Fruit fly (Drosophila melanogaster): Measurements from ENCODE around the gene hyx.
A peak's percentile ranks its signal among the peaks of the same experiment; 100 is the strongest.

The hyx gene

DNA sequence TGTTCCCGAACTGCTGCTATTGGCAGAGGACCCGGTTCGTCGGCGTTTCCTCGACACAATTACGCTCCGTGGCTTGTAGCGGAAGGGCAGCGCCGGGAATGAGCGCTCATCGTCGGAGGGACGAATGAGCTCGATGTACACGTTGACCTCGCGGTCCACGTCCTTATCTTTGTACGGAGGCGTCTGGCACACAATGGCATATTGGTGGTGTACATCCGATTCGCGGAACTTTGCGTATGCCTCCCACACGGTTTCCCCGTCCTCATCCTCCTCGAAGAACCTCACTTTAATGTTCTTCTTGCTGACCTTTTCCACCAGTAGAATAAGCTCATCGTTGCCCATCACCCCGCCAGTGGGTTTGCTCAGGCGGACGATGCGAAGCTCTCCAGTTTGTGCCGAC, 7.2 kb downstream of the hyx start:
- peak; percentile 14 for TF ChIP-seq CG8478 (optimal IDR thresholded peaks at IDR 0.05)
- 0 out of 3 replicates have a peak, but pooled peaks have one; percentile 20 for TF ChIP-seq Dbx (GFP tag; IDR thresholded peaks at IDR 0.05)
- no peak for TF ChIP-seq Dll (GFP tag; IDR thresholded peaks at IDR 0.05; ENCODE audit: partially characterized antibody)
- TF ChIP-seq Antp (GFP tag; optimal IDR thresholded peaks at IDR 0.05), result no peak
- TF ChIP-seq CG31365 (tag; optimal IDR thresholded peaks at IDR 0.05), result no peak
- TF ChIP-seq Gsc (GFP tag; IDR thresholded peaks at IDR 0.05), result no peak
- no peak for TF ChIP-seq HHEX (GFP tag; optimal IDR thresholded peaks at IDR 0.05)
- no peak for TF ChIP-seq Deaf1 (tag; optimal IDR thresholded peaks at IDR 0.05)
- no peak for TF ChIP-seq Dip3 (GFP tag; optimal IDR thresholded peaks at IDR 0.05)
- TF ChIP-seq CG18011 (GFP tag; optimal IDR thresholded peaks at IDR 0.05), result no peak
- no peak for TF ChIP-seq dm (GFP tag; optimal IDR thresholded peaks at IDR 0.05)
- TF ChIP-seq Atf6 (GFP tag; IDR thresholded peaks at IDR 0.05), result no peak
- TF ChIP-seq CG11456 (GFP tag; IDR thresholded peaks at IDR 0.05), result no peak
- no peak for TF ChIP-seq CG4707 (GFP tag; optimal IDR thresholded peaks at IDR 0.05)
- TF ChIP-seq CG1647 (GFP tag; optimal IDR thresholded peaks at IDR 0.05), result no peak
- no peak for TF ChIP-seq CG6765 (GFP tag; optimal IDR thresholded peaks at IDR 0.05)

dm6 chr3R:9046954-9047353, 8.4 kb downstream of the hyx start:
- TF ChIP-seq CG6791 (GFP tag; IDR thresholded peaks at IDR 0.05; ENCODE audit: partially characterized antibody) (no peak), Oaz (GFP tag; IDR thresholded peaks at IDR 0.05) (no peak), Camta (GFP tag; optimal IDR thresholded peaks at IDR 0.05) (no peak), CkIIα-i1 (GFP tag; IDR thresholded peaks at IDR 0.05) (no peak), CG4854 (GFP tag; optimal IDR thresholded peaks at IDR 0.05) (no peak), Elba2 (GFP tag; optimal IDR thresholded peaks at IDR 0.05) (peak; percentile 87), Hey (tag; optimal IDR thresholded peaks at IDR 0.05) (no peak), MESR4 (GFP tag; optimal IDR thresholded peaks at IDR 0.05) (peak; percentile 11), dm (GFP tag; optimal IDR thresholded peaks at IDR 0.05) (peak; percentile 12), CG9797 (GFP tag; optimal IDR thresholded peaks at IDR 0.05) (no peak), trem (tag; optimal IDR thresholded peaks at IDR 0.05) (peak; percentile 20), CG2116 (GFP tag; optimal IDR thresholded peaks at IDR 0.05) (no peak), CG8290 (GFP tag; optimal IDR thresholded peaks at IDR 0.05) (no peak), CG8290 (tag; optimal IDR thresholded peaks at IDR 0.05) (no peak), nerfin-1 (tag; optimal IDR thresholded peaks at IDR 0.05) (peak; percentile 67), Dp (GFP tag; optimal IDR thresholded peaks at IDR 0.05) (peak; percentile 24), Mad (GFP tag; optimal IDR thresholded peaks at IDR 0.05) (no peak), CG17385 (GFP tag; optimal IDR thresholded peaks at IDR 0.05) (no peak), Dip3 (GFP tag; optimal IDR thresholded peaks at IDR 0.05) (no peak), ab (GFP tag; optimal IDR thresholded peaks at IDR 0.05) (no peak), crp (GFP tag; optimal IDR thresholded peaks at IDR 0.05) (peak in 1 of 2 experiments; percentile 79), CG6689 (GFP tag; IDR thresholded peaks at IDR 0.05) (no peak), nerfin-2 (GFP tag; IDR thresholded peaks at IDR 0.05; ENCODE audit: partially characterized antibody) (no peak)

dm6 chr3R:9047561-9048465, 9.3 kb downstream of the hyx start, which contains the start of gene Rel:
Gene Rel, minus strand, starts transcription at chr3R:9047977.
- peak; percentile 8 for TF ChIP-seq dm (GFP tag; optimal IDR thresholded peaks at IDR 0.05)
- TF ChIP-seq CG11085 (GFP tag; IDR thresholded peaks at IDR 0.05), result no peak
- TF ChIP-seq CG6854 (GFP tag; optimal IDR thresholded peaks at IDR 0.05), result no peak
- peak; percentile 73 for TF ChIP-seq D19A (tag; optimal IDR thresholded peaks at IDR 0.05)
- no peak for TF ChIP-seq CG1024 (GFP tag; IDR thresholded peaks at IDR 0.05)
- TF ChIP-seq CG33213 (GFP tag; optimal IDR thresholded peaks at IDR 0.05), result peak; percentile 15
- TF ChIP-seq ewg (GFP tag; optimal IDR thresholded peaks at IDR 0.05), result peak; percentile 49
- TF ChIP-seq CG8281 (tag; optimal IDR thresholded peaks at IDR 0.05), result peak; percentile 28
- TF ChIP-seq Fer1 (GFP tag; optimal IDR thresholded peaks at IDR 0.05), result peak; percentile 41
- peak; percentile 70 for TF ChIP-seq Dek (tag; optimal IDR thresholded peaks at IDR 0.05)
- TF ChIP-seq org-1 (GFP tag; optimal IDR thresholded peaks at IDR 0.05), result peak; percentile 22
- TF ChIP-seq ind (GFP tag; optimal IDR thresholded peaks at IDR 0.05), result peak; percentile 43
- TF ChIP-seq salm (tag; optimal IDR thresholded peaks at IDR 0.05), result peak; percentile 54
